Fruit fly (Drosophila melanogaster): ENCODE measurements around the gene Sap47.
A peak's percentile ranks its signal among the peaks of the same experiment; 100 is the strongest.
"Not testable (repeated sequence)": the region's sequence is repeated elsewhere in the genome, so short reads cannot be mapped to it uniquely, and the experiment has no call there.

Gene Sap47

dm6 chr3R:15904543-15904942 is 30.4 kb upstream of the Sap47 start, which contains the start of gene glob1:
TSS of gene glob1 (minus strand) at chr3R:15904643.
- TF ChIP-seq lola, CG5180, CG6765 (GFP tag; optimal IDR thresholded peaks at IDR 0.05): not testable (repeated sequence)

- not testable (repeated sequence) for TF ChIP-seq CG4707 (GFP tag; optimal IDR thresholded peaks at IDR 0.05); HmgZ (tag; optimal IDR thresholded peaks at IDR 0.05); her (GFP tag; optimal IDR thresholded peaks at IDR 0.05)
Observed at dm6 chr3R:15908098-15908497, 26.8 kb upstream of the Sap47 start, which contains the start of gene EndoU. TSS of gene EndoU (plus strand) at chr3R:15908398.

dm6 chr3R:15913231-15913630 is 21.7 kb upstream of the Sap47 start:
- no peak for TF ChIP-seq CG4617 (GFP tag; optimal IDR thresholded peaks at IDR 0.05; ENCODE audit: borderline replicate concordance)
- TF ChIP-seq CG31365 (tag; optimal IDR thresholded peaks at IDR 0.05), result no peak
- no peak for TF ChIP-seq BtbVII (GFP tag; optimal IDR thresholded peaks at IDR 0.05)
- no peak for TF ChIP-seq CG8359 (GFP tag; optimal IDR thresholded peaks at IDR 0.05; ENCODE audit: borderline replicate concordance)
- no peak for TF ChIP-seq pb (GFP tag; optimal IDR thresholded peaks at IDR 0.05)
- no peak for TF ChIP-seq CG14050 (GFP tag; IDR thresholded peaks at IDR 0.05)
- no peak for TF ChIP-seq ftz-f1 (GFP tag; optimal IDR thresholded peaks at IDR 0.05)
- TF ChIP-seq CG30020 (tag; optimal IDR thresholded peaks at IDR 0.05), result no peak
- no peak for TF ChIP-seq CG16863 (GFP tag; optimal IDR thresholded peaks at IDR 0.05)
- no peak for TF ChIP-seq Fer3 (tag; optimal IDR thresholded peaks at IDR 0.05)
- no peak for TF ChIP-seq bowl (GFP tag; IDR thresholded peaks at IDR 0.05)
- TF ChIP-seq phol (tag; optimal IDR thresholded peaks at IDR 0.05), result no peak
- no peak for TF ChIP-seq prd (optimal IDR thresholded peaks at IDR 0.05)
- TF ChIP-seq prd (GFP tag; IDR thresholded peaks at IDR 0.05), result no peak
- TF ChIP-seq unpg (GFP tag; optimal IDR thresholded peaks at IDR 0.05), result no peak
- peak; percentile 26; the same call in 1 of the 3 replicates for TF ChIP-seq Opbp (GFP tag; IDR thresholded peaks at IDR 0.05; ENCODE audit: partially characterized antibody)
- no peak for TF ChIP-seq Ada2b (GFP tag; IDR thresholded peaks at IDR 0.05)
- no peak for TF ChIP-seq CG8388 (GFP tag; optimal IDR thresholded peaks at IDR 0.05)
- no peak for TF ChIP-seq CG18262 (tag; optimal IDR thresholded peaks at IDR 0.05)
- TF ChIP-seq CG10366 (GFP tag; IDR thresholded peaks at IDR 0.05), result no peak
- TF ChIP-seq pita (GFP tag; optimal IDR thresholded peaks at IDR 0.05), result peak; percentile 35
- 0 out of 4 replicates have a peak, but pooled peaks have one; percentile 27 for TF ChIP-seq chinmo (GFP tag; IDR thresholded peaks at IDR 0.05; ENCODE audit: partially characterized antibody)
- TF ChIP-seq CG3838 (GFP tag; optimal IDR thresholded peaks at IDR 0.05), result peak; percentile 21
- no peak for TF ChIP-seq dpn (GFP tag; optimal IDR thresholded peaks at IDR 0.05)
- no peak for TF ChIP-seq MBD-R2 (GFP tag; IDR thresholded peaks at IDR 0.05)
- no peak for TF ChIP-seq CG12942 (GFP tag; optimal IDR thresholded peaks at IDR 0.05)
- TF ChIP-seq tx (GFP tag; optimal IDR thresholded peaks at IDR 0.05), result no peak
- TF ChIP-seq Taf1 (GFP tag; IDR thresholded peaks at IDR 0.05), result no peak
- TF ChIP-seq Dip3 (GFP tag; optimal IDR thresholded peaks at IDR 0.05), result no peak
- TF ChIP-seq CG12155 (GFP tag; optimal IDR thresholded peaks at IDR 0.05), result no peak
- no peak for TF ChIP-seq knrl (GFP tag; IDR thresholded peaks at IDR 0.05; ENCODE audit: partially characterized antibody)
- TF ChIP-seq CG11696 (GFP tag; IDR thresholded peaks at IDR 0.05), result no peak
- TF ChIP-seq CG4360 (GFP tag; IDR thresholded peaks at IDR 0.05), result 0 out of 2 replicates have a peak, but pooled peaks have one; percentile 12
- no peak for TF ChIP-seq Rfx (GFP tag; IDR thresholded peaks at IDR 0.05)
- TF ChIP-seq dati (GFP tag; IDR thresholded peaks at IDR 0.05), result no peak
- TF ChIP-seq klu (GFP tag; IDR thresholded peaks at IDR 0.05), result no peak
- TF ChIP-seq CG14441 (GFP tag; IDR thresholded peaks at IDR 0.05), result no peak
- no peak for TF ChIP-seq sc (optimal IDR thresholded peaks at IDR 0.05)
- no peak for TF ChIP-seq sc (GFP tag; optimal IDR thresholded peaks at IDR 0.05)
- TF ChIP-seq exex (tag; optimal IDR thresholded peaks at IDR 0.05), result no peak
- no peak for TF ChIP-seq aop (GFP tag; IDR thresholded peaks at IDR 0.05)
- no peak for TF ChIP-seq ranshi (GFP tag; IDR thresholded peaks at IDR 0.05)

Measured in whole organism, embryonic.